Worm (Caenorhabditis elegans): ENCODE data around the gene AH9.6.

- TF ChIP-seq unc-62 (GFP tag; optimal IDR thresholded peaks at IDR 0.05) (no peak), zag-1 (tag; optimal IDR thresholded peaks at IDR 0.05) (no peak), ama-1 (optimal IDR thresholded peaks at IDR 0.05) (no peak), nhr-11 (tag; optimal IDR thresholded peaks at IDR 0.05) (no peak), lsy-2 (tag; optimal IDR thresholded peaks at IDR 0.05) (no peak), lin-11 (tag; optimal IDR thresholded peaks at IDR 0.05) (no peak), lin-13 (GFP tag; optimal IDR thresholded peaks at IDR 0.05) (no peak), ceh-82 (tag; optimal IDR thresholded peaks at IDR 0.05) (no peak)
These were observed 26.7 kb downstream of the AH9.6 start for ce11 chrX:2241147-2241798.
